Fruit fly (Drosophila melanogaster) whole organism, embryonic: ENCODE results near the gene Tengl3.

Source experiments
- ATbp ChIP-seq: fragments of 200-800 bp; sonication (Bioruptor generic); optimal IDR thresholded peaks from 2 replicates; lab custom pipeline; 2017; ENCODE audit warnings: missing biosample characterization, mild to moderate bottlenecking, missing genetic modification characterization, missing genetic modification reagents
- Blimp-1 ChIP-seq: fragments of 200-800 bp; sonication (Bioruptor generic); optimal IDR thresholded peaks from 3 replicates; lab custom pipeline; 2018; ENCODE audit warnings: missing biosample characterization, missing genetic modification characterization, mild to moderate bottlenecking, moderate library complexity, missing genetic modification reagents
- CG10462 ChIP-seq: fragments of 200-800 bp; sonication (Bioruptor generic); optimal IDR thresholded peaks from 2 replicates; lab custom pipeline; 2016; ENCODE audit warnings: missing biosample characterization, missing genetic modification characterization
- CG11696 ChIP-seq: fragments of 200-800 bp; sonication (Bioruptor generic); IDR thresholded peaks from 2 replicates; pipeline ENCODE4 v1.3.6; 2022; ENCODE audit warnings: missing biosample characterization, missing genetic modification characterization
- CG6272 ChIP-seq: fragments of 200-800 bp; sonication (Bioruptor generic); IDR thresholded peaks from 2 replicates; pipeline ENCODE4 v1.3.6; 2022; ENCODE audit warnings: missing biosample characterization, missing genetic modification characterization
- CG7271 ChIP-seq: fragments of 200-800 bp; sonication (Bioruptor generic); optimal IDR thresholded peaks from 2 replicates; lab custom pipeline; 2018; ENCODE audit warnings: missing biosample characterization, mild to moderate bottlenecking, missing genetic modification characterization, moderate library complexity
- Nf-YC ChIP-seq: fragments of 200-800 bp; optimal IDR thresholded peaks from 3 replicates; lab custom pipeline; 2019; ENCODE audit warnings: missing biosample characterization, mild to moderate bottlenecking, missing genetic modification characterization, moderate library complexity
- dimm ChIP-seq: fragments of 200-800 bp; sonication (Bioruptor generic); IDR thresholded peaks from 2 replicates; pipeline ENCODE4 v1.3.6; 2022; ENCODE audit warnings: missing biosample characterization, missing genetic modification characterization
- exex ChIP-seq: fragments of 200-800 bp; sonication (Bioruptor generic); optimal IDR thresholded peaks from 4 replicates; lab custom pipeline; 2018; ENCODE audit warnings: missing biosample characterization, mild to moderate bottlenecking, missing genetic modification characterization, moderate library complexity
- pfk ChIP-seq: fragments of 200-800 bp; sonication (Bioruptor generic); optimal IDR thresholded peaks from 2 replicates; lab custom pipeline; 2018; ENCODE audit warnings: missing biosample characterization, mild to moderate bottlenecking, missing genetic modification characterization, moderate library complexity
- sd ChIP-seq: fragments of 200-800 bp; sonication (Bioruptor generic); optimal IDR thresholded peaks from 3 replicates; lab custom pipeline; 2018; ENCODE audit warnings: missing biosample characterization, mild to moderate bottlenecking, missing genetic modification characterization, moderate library complexity
- usp ChIP-seq: fragments of >200 bp; optimal IDR thresholded peaks from 2 replicates; lab custom pipeline; 2017; ENCODE audit warnings: missing biosample characterization, missing genetic modification characterization

- TF ChIP-seq exex (tag; lab: Kevin White, UChicago) (peak; percentile 28), CG10462 (no peak), CG11696 (no peak), pfk (GFP tag; lab: Kevin White, UChicago) (no peak), usp (GFP tag; lab: Kevin White, UChicago) (no peak), CG6272 (GFP tag; lab: Robert Waterston, UW) (no peak), CG7271 (tag; lab: Kevin White, UChicago) (no peak), ATbp (GFP tag; lab: Kevin White, UChicago) (no peak), Nf-YC (tag; lab: Kevin White, UChicago) (no peak), Blimp-1 (GFP tag; lab: Kevin White, UChicago) (no peak), sd (tag; lab: Kevin White, UChicago) (no peak), dimm (no peak)
Measured at dm6 chr2L:2217067-2217684, 20.9 kb downstream of the Tengl3 start, which contains the start of the genes CG15386, CG42371 and mio.
